Worm (Caenorhabditis elegans) whole organism, L4 larva: Measurements from ENCODE around the gene K07F5.16.

Experiments
- R02D3.7 ChIP-seq: fragments of 150-350 bp; sonication (generic microtip); optimal IDR thresholded peaks from 3 replicates; lab custom pipeline; 2014; ENCODE audit warnings: missing biosample characterization, missing genetic modification characterization
- T26A8.4 ChIP-seq: fragments of 200-800 bp; sonication (Bioruptor generic); IDR thresholded peaks from 2 replicates; pipeline ENCODE4 v1.3.6; 2022; ENCODE audit warnings: missing genetic modification characterization, missing compliant biosample characterization
- Y5F2A.4 ChIP-seq: fragments of 200-800 bp; sonication (Bioruptor generic); optimal IDR thresholded peaks from 2 replicates; lab custom pipeline; 2018; ENCODE audit warnings: mild to moderate bottlenecking, missing genetic modification characterization, missing compliant biosample characterization
- ZK546.5 ChIP-seq, 2 experiments: sonication (generic microtip); optimal IDR thresholded peaks; 2 replicates each; lab custom pipeline; 2017; ENCODE audit warnings: missing biosample characterization in 2 of 2, missing genetic modification characterization in 2 of 2
- arid-1 ChIP-seq: fragments of 200-800 bp; sonication (Bioruptor generic); conservative IDR thresholded peaks from 2 replicates; pipeline ENCODE4 v1.3.6; 2022; ENCODE audit warnings: missing genetic modification reagents, missing genetic modification characterization, missing compliant biosample characterization
- ceh-44 ChIP-seq: fragments of 200-800 bp; sonication (Bioruptor generic); IDR thresholded peaks from 2 replicates; pipeline ENCODE4 v1.3.6; 2022; ENCODE audit warnings: missing genetic modification reagents, missing genetic modification characterization, missing compliant biosample characterization
- ceh-62 ChIP-seq: sonication (generic microtip); optimal IDR thresholded peaks from 2 replicates; lab custom pipeline; 2017; ENCODE audit warnings: missing biosample characterization, missing genetic modification characterization
- ceh-82 ChIP-seq: sonication (generic microtip); optimal IDR thresholded peaks from 2 replicates; lab custom pipeline; 2017; ENCODE audit warnings: missing biosample characterization, missing genetic modification characterization
- cey-2 ChIP-seq: sonication (generic microtip); optimal IDR thresholded peaks from 3 replicates; lab custom pipeline; 2017; ENCODE audit warnings: missing genetic modification characterization, mild to moderate bottlenecking, missing compliant biosample characterization, antibody characterized with exemption, borderline replicate concordance; ENCODE audit not compliant: insufficient read depth
- ctbp-1 ChIP-seq: fragments of 200-800 bp; sonication (Bioruptor generic); IDR thresholded peaks from 2 replicates; pipeline ENCODE4 v1.3.6; 2022; ENCODE audit warnings: missing genetic modification reagents, missing genetic modification characterization, missing compliant biosample characterization
- daf-12 ChIP-seq: fragments of 150-350 bp; optimal IDR thresholded peaks from 2 replicates; lab custom pipeline; 2014; ENCODE audit warnings: missing biosample characterization, missing genetic modification reagents, missing genetic modification characterization
- daf-16 ChIP-seq, 3 experiments: sonication (generic microtip); optimal IDR thresholded peaks; 2 replicates each; lab custom pipeline; 2016 to 2017; ENCODE audit warnings: missing genetic modification characterization in 3 of 3, missing genetic modification reagents in 3 of 3, mild to moderate bottlenecking in 2 of 3, missing compliant biosample characterization in 2 of 3, missing biosample characterization in 1 of 3, moderate library complexity in 1 of 3
- daf-8 ChIP-seq: fragments of 200-800 bp; sonication (Bioruptor generic); IDR thresholded peaks from 2 replicates; pipeline ENCODE4 v1.3.6; 2022; ENCODE audit warnings: missing genetic modification characterization, missing compliant biosample characterization
- dmd-8 ChIP-seq: fragments of 200-800 bp; sonication (Bioruptor generic); IDR thresholded peaks from 2 replicates; pipeline ENCODE4 v1.3.6; 2022; ENCODE audit warnings: missing genetic modification characterization, missing compliant biosample characterization
- dmd-9 ChIP-seq: fragments of 200-800 bp; sonication (Bioruptor generic); IDR thresholded peaks from 2 replicates; pipeline ENCODE4 v1.3.6; 2022; ENCODE audit warnings: missing genetic modification reagents, missing genetic modification characterization, missing compliant biosample characterization
- dpl-1 ChIP-seq: fragments of 150-350 bp; optimal IDR thresholded peaks from 2 replicates; lab custom pipeline; 2014; ENCODE audit warnings: missing biosample characterization, missing genetic modification reagents, missing genetic modification characterization
- duxl-1 ChIP-seq: sonication (generic microtip); optimal IDR thresholded peaks from 2 replicates; lab custom pipeline; 2016; ENCODE audit warnings: mild to moderate bottlenecking, missing genetic modification characterization, moderate library complexity, missing compliant biosample characterization; ENCODE audit not compliant: poor library complexity
- dve-1 ChIP-seq: sonication (generic microtip); optimal IDR thresholded peaks from 2 replicates; lab custom pipeline; 2017; ENCODE audit warnings: antibody characterized with exemption, mild to moderate bottlenecking, missing genetic modification characterization, missing compliant biosample characterization; ENCODE audit not compliant: insufficient read depth
- egl-43 ChIP-seq: fragments of 200-800 bp; sonication (Bioruptor generic); IDR thresholded peaks from 2 replicates; pipeline ENCODE4 v1.3.6; 2022; ENCODE audit warnings: missing genetic modification reagents, missing genetic modification characterization, missing compliant biosample characterization
- fkh-10 ChIP-seq: fragments of 150-350 bp; optimal IDR thresholded peaks from 2 replicates; lab custom pipeline; 2014; ENCODE audit warnings: missing biosample characterization, missing genetic modification reagents, missing genetic modification characterization
- hif-1 ChIP-seq, 2 experiments: sonication (generic microtip); optimal IDR thresholded peaks; 2 replicates each; lab custom pipeline; 2016 to 2017; ENCODE audit warnings: missing compliant biosample characterization in 2 of 2, missing genetic modification characterization in 2 of 2, missing genetic modification reagents in 2 of 2, missing genotype in 2 of 2, mild to moderate bottlenecking in 1 of 2
- hlh-30 ChIP-seq: sonication (generic microtip); optimal IDR thresholded peaks from 2 replicates; lab custom pipeline; 2017; ENCODE audit warnings: antibody characterized with exemption, mild to moderate bottlenecking, missing genetic modification characterization, missing compliant biosample characterization; ENCODE audit not compliant: insufficient read depth
- hmg-1.1 ChIP-seq: fragments of 200-800 bp; sonication (Bioruptor generic); IDR thresholded peaks from 2 replicates; pipeline ENCODE4 v1.3.6; 2022; ENCODE audit warnings: missing genetic modification reagents, missing genetic modification characterization, missing compliant biosample characterization
- lin-1 ChIP-seq: fragments of 200-800 bp; sonication (Bioruptor generic); IDR thresholded peaks from 2 replicates; pipeline ENCODE4 v1.3.6; 2022; ENCODE audit warnings: missing genetic modification reagents, missing genetic modification characterization, missing compliant biosample characterization
- lin-29 ChIP-seq: fragments of 200-800 bp; sonication (Bioruptor generic); IDR thresholded peaks from 2 replicates; pipeline ENCODE4 v1.3.6; 2022; ENCODE audit warnings: missing genetic modification reagents, missing genetic modification characterization, missing compliant biosample characterization
- lin-39 ChIP-seq: fragments of 150-350 bp; optimal IDR thresholded peaks from 2 replicates; lab custom pipeline; 2014; ENCODE audit warnings: missing biosample characterization, missing genetic modification reagents, missing genetic modification characterization
- lsy-2 ChIP-seq, 2 experiments: fragments of 150-350 bp in 1 of 2; sonication (generic microtip) in 1 of 2; optimal IDR thresholded peaks; 2 replicates each; lab custom pipeline; 2014 to 2017; ENCODE audit warnings: missing biosample characterization in 2 of 2, missing genetic modification characterization in 2 of 2
- madf-5 ChIP-seq, 2 experiments: fragments of 200-800 bp; sonication (Bioruptor generic); IDR thresholded peaks; 2 replicates each; pipeline ENCODE4 v1.3.6; 2022; ENCODE audit warnings: missing compliant biosample characterization in 2 of 2, missing genetic modification characterization in 2 of 2
- mdl-1 ChIP-seq, 2 experiments: fragments of 150-350 bp in 1 of 2; sonication (generic microtip) in 1 of 2; optimal IDR thresholded peaks; 2 replicates each; lab custom pipeline; 2014 to 2017; ENCODE audit warnings: missing biosample characterization in 2 of 2, missing genetic modification characterization in 2 of 2
- mes-2 ChIP-seq: sonication (generic microtip); optimal IDR thresholded peaks from 2 replicates; lab custom pipeline; 2016; ENCODE audit warnings: missing genotype, mild to moderate bottlenecking, missing genetic modification characterization, missing compliant biosample characterization; ENCODE audit not compliant: poor library complexity, severe bottlenecking
- mxl-3 ChIP-seq: fragments of 200-800 bp; sonication (Bioruptor generic); optimal IDR thresholded peaks from 2 replicates; lab custom pipeline; 2018; ENCODE audit warnings: mild to moderate bottlenecking, missing genetic modification characterization, missing compliant biosample characterization
- nhr-11 ChIP-seq: fragments of 150-350 bp; optimal IDR thresholded peaks from 2 replicates; lab custom pipeline; 2014; ENCODE audit warnings: missing biosample characterization, missing genetic modification characterization
- nhr-25 ChIP-seq: sonication (generic microtip); optimal IDR thresholded peaks from 2 replicates; lab custom pipeline; 2017; ENCODE audit warnings: missing genetic modification characterization, mild to moderate bottlenecking, missing compliant biosample characterization, antibody characterized with exemption, moderate library complexity, borderline replicate concordance; ENCODE audit not compliant: insufficient read depth
- nhr-28 ChIP-seq: fragments of 150-350 bp; optimal IDR thresholded peaks from 2 replicates; lab custom pipeline; 2014; ENCODE audit warnings: missing biosample characterization, missing genetic modification characterization
- nhr-41 ChIP-seq: fragments of 200-800 bp; sonication (Bioruptor generic); IDR thresholded peaks from 2 replicates; pipeline ENCODE4 v1.3.6; 2022; ENCODE audit warnings: missing genetic modification reagents, missing genetic modification characterization, missing compliant biosample characterization
- nhr-42 ChIP-seq: fragments of 200-800 bp; sonication (Bioruptor generic); IDR thresholded peaks from 2 replicates; pipeline ENCODE4 v1.3.6; 2022; ENCODE audit warnings: missing genetic modification characterization, missing compliant biosample characterization
- nhr-6 ChIP-seq: fragments of 150-350 bp; optimal IDR thresholded peaks from 2 replicates; lab custom pipeline; 2014; ENCODE audit warnings: missing biosample characterization, missing genetic modification characterization
- nhr-76 ChIP-seq: fragments of 150-350 bp; optimal IDR thresholded peaks from 2 replicates; lab custom pipeline; 2014; ENCODE audit warnings: missing biosample characterization, missing genetic modification characterization
- pqm-1 ChIP-seq: sonication (generic microtip); optimal IDR thresholded peaks from 2 replicates; lab custom pipeline; 2017; ENCODE audit warnings: missing biosample characterization, missing genetic modification characterization
- set-16 ChIP-seq: fragments of 200-800 bp; sonication (Bioruptor generic); IDR thresholded peaks from 2 replicates; pipeline ENCODE4 v1.3.6; 2022; ENCODE audit warnings: missing genetic modification reagents, missing genetic modification characterization, missing compliant biosample characterization
- skn-1 ChIP-seq: fragments of 150-350 bp; optimal IDR thresholded peaks from 2 replicates; lab custom pipeline; 2014; ENCODE audit warnings: missing biosample characterization, missing genetic modification characterization
- snpc-1.2 ChIP-seq: fragments of 200-800 bp; sonication (Bioruptor generic); IDR thresholded peaks from 2 replicates; pipeline ENCODE4 v1.3.6; 2022; ENCODE audit warnings: missing genetic modification reagents, missing genetic modification characterization, missing compliant biosample characterization
- snpc-4 ChIP-seq: fragments of 150-350 bp; optimal IDR thresholded peaks from 2 replicates; lab custom pipeline; 2014; ENCODE audit warnings: missing biosample characterization, missing genetic modification characterization
- spr-1 ChIP-seq: sonication (generic microtip); optimal IDR thresholded peaks from 2 replicates; lab custom pipeline; 2016; ENCODE audit warnings: mild to moderate bottlenecking, missing genetic modification characterization, missing compliant biosample characterization
- tag-97 ChIP-seq: fragments of 200-800 bp; sonication (Bioruptor generic); IDR thresholded peaks from 2 replicates; pipeline ENCODE4 v1.3.6; 2022; ENCODE audit warnings: missing genetic modification characterization, missing compliant biosample characterization
- unc-62 ChIP-seq, 3 experiments: fragments of 150-350 bp in 1 of 3; sonication (generic microtip); optimal IDR thresholded peaks in 2 of 3; peaks in 1 of 3; 1 replicate in 1 of 3; 2 replicates in 2 of 3; lab custom pipeline; 2014 to 2017; ENCODE audit warnings: missing biosample characterization in 3 of 3, missing genetic modification characterization in 3 of 3, missing genetic modification reagents in 3 of 3, missing genotype in 1 of 3
- vab-7 ChIP-seq: fragments of 200-800 bp; sonication (Bioruptor generic); IDR thresholded peaks from 2 replicates; pipeline ENCODE4 v1.3.6; 2022; ENCODE audit warnings: missing genetic modification reagents, missing genetic modification characterization, missing compliant biosample characterization
- zfp-2 ChIP-seq: sonication (generic microtip); optimal IDR thresholded peaks from 2 replicates; lab custom pipeline; 2016; ENCODE audit warnings: mild to moderate bottlenecking, missing genetic modification characterization, missing compliant biosample characterization
- ztf-11 ChIP-seq: fragments of 150-350 bp; optimal IDR thresholded peaks from 2 replicates; lab custom pipeline; 2014; ENCODE audit warnings: missing biosample characterization, missing genetic modification characterization
- ztf-7 ChIP-seq: fragments of 150-350 bp; optimal IDR thresholded peaks from 2 replicates; lab custom pipeline; 2014; ENCODE audit warnings: missing biosample characterization, missing genetic modification characterization

The K07F5.16 gene

DNA sequence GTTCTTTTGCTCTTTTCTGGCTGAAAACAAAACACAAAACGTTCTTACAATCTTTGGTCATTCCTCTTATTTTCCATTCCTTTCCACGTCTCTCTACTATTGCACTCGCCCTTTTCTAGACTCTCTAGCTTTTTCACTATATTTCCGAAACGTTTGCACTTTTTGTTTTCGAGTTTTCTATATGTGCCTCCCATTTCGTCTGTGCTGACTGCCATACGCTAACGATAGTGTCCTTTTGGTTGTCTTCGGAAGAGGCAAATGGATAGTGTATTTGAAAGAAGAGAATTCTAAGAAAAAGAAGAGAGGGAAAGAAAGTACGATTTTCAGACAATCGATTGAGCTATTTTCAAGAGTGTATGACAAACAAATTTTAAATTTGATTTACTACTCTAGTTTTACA, 8.9 kb downstream of the K07F5.16 start (continued):
- no peak for TF ChIP-seq lin-1 (GFP tag; lab: Robert Waterston, UW)
- TF ChIP-seq daf-12 (tag; lab: Kevin White, UChicago), result no peak
- TF ChIP-seq duxl-1 (tag; lab: Kevin White, UChicago), result no peak
- TF ChIP-seq nhr-42 (GFP tag; lab: Robert Waterston, UW), result no peak
- no peak for TF ChIP-seq nhr-11
- TF ChIP-seq ztf-7 (tag; lab: Kevin White, UChicago), result no peak
- peak in 1 of 2 experiments; percentile 19 for TF ChIP-seq lsy-2 (tag; optimal IDR thresholded peaks at IDR 0.05; lab: Kevin White, UChicago)
- TF ChIP-seq pqm-1 (tag; lab: Kevin White, UChicago), result peak; percentile 69
- TF ChIP-seq Y5F2A.4, result no peak
- no peak for TF ChIP-seq ZK546.5 (tag; optimal IDR thresholded peaks at IDR 0.05; lab: Kevin White, UChicago)
- no peak for TF ChIP-seq hif-1 (tag; optimal IDR thresholded peaks at IDR 0.05; lab: Kevin White, UChicago)
- TF ChIP-seq set-16 (GFP tag; lab: Robert Waterston, UW), result no peak
- no peak for TF ChIP-seq dpl-1 (GFP tag; lab: Kevin White, UChicago)
- no peak for TF ChIP-seq dmd-9 (GFP tag; lab: Robert Waterston, UW)
- TF ChIP-seq daf-16 (GFP tag; optimal IDR thresholded peaks at IDR 0.05; lab: Kevin White, UChicago), result no peak
- TF ChIP-seq daf-16 (tag; optimal IDR thresholded peaks at IDR 0.05; lab: Kevin White, UChicago), result peak; percentile 85
- no peak for TF ChIP-seq nhr-6 (tag; lab: Kevin White, UChicago)
- TF ChIP-seq cey-2 (tag; lab: Kevin White, UChicago), result no peak
- no peak for TF ChIP-seq T26A8.4 (GFP tag; lab: Robert Waterston, UW)
- no peak for TF ChIP-seq spr-1 (tag; lab: Kevin White, UChicago)
- no peak for TF ChIP-seq nhr-41 (GFP tag; lab: Robert Waterston, UW)
- no peak for TF ChIP-seq arid-1 (GFP tag; lab: Robert Waterston, UW)
- peak; percentile 43 for TF ChIP-seq hlh-30 (tag; lab: Kevin White, UChicago)
- TF ChIP-seq fkh-10 (GFP tag; lab: Kevin White, UChicago), result no peak
- no peak for TF ChIP-seq ctbp-1 (GFP tag; lab: Robert Waterston, UW)
- TF ChIP-seq ztf-11 (tag; lab: Kevin White, UChicago), result no peak
- TF ChIP-seq dmd-8, result no peak
- no peak for TF ChIP-seq tag-97 (GFP tag; lab: Robert Waterston, UW)
- TF ChIP-seq nhr-28 (tag; lab: Kevin White, UChicago), result peak; percentile 73
- no peak for TF ChIP-seq ceh-62 (tag; lab: Kevin White, UChicago)
- no peak for TF ChIP-seq mxl-3 (GFP tag; lab: Kevin White, UChicago)
- TF ChIP-seq snpc-4 (tag; lab: Kevin White, UChicago), result no peak
- peak in 1 of 2 experiments; percentile 44 for TF ChIP-seq mdl-1 (tag; optimal IDR thresholded peaks at IDR 0.05; lab: Kevin White, UChicago)
- no peak for TF ChIP-seq zfp-2 (tag; lab: Kevin White, UChicago)
- TF ChIP-seq mes-2, result peak; percentile 9
- no peak for TF ChIP-seq hmg-1.1 (GFP tag; lab: Robert Waterston, UW)
- no peak for TF ChIP-seq lin-39 (tag; lab: Kevin White, UChicago)
- TF ChIP-seq daf-8 (GFP tag; lab: Robert Waterston, UW), result no peak
- TF ChIP-seq egl-43 (GFP tag; lab: Robert Waterston, UW), result no peak
- TF ChIP-seq R02D3.7 (tag; lab: Kevin White, UChicago), result no peak
- TF ChIP-seq lin-29 (GFP tag; lab: Robert Waterston, UW), result no peak
- no peak for TF ChIP-seq skn-1 (tag; lab: Kevin White, UChicago)
- no peak for TF ChIP-seq snpc-1.2 (GFP tag; lab: Robert Waterston, UW)
- TF ChIP-seq ceh-44, result no peak
- TF ChIP-seq madf-5 (GFP tag; IDR thresholded peaks at IDR 0.05; lab: Robert Waterston, UW), result no peak
- TF ChIP-seq ceh-82, result no peak
- TF ChIP-seq nhr-76, result no peak
- TF ChIP-seq unc-62 (GFP tag; optimal IDR thresholded peaks at IDR 0.05 in 1 of 2; lab: Kevin White, UChicago), result peak in 1 of 2 experiments; percentile 51
- no peak for TF ChIP-seq unc-62 (tag; optimal IDR thresholded peaks at IDR 0.05; lab: Kevin White, UChicago)
- peak; percentile 64 for TF ChIP-seq dve-1
- TF ChIP-seq vab-7 (GFP tag; lab: Robert Waterston, UW), result no peak
- no peak for TF ChIP-seq nhr-25 (tag; lab: Kevin White, UChicago)
